Worm (Caenorhabditis elegans) whole organism, L1 larva: ENCODE measurements around the gene grl-13.

Experiments used
- C16A3.4 ChIP-seq: fragments of 150-350 bp; optimal IDR thresholded peaks from 2 replicates; lab custom pipeline; 2014; ENCODE audit warnings: missing biosample characterization, missing genetic modification characterization
- F16B12.6 ChIP-seq: fragments of 150-350 bp; optimal IDR thresholded peaks from 2 replicates; lab custom pipeline; 2014; ENCODE audit warnings: missing biosample characterization, missing genetic modification characterization
- aha-1 ChIP-seq: fragments of 150-350 bp; optimal IDR thresholded peaks from 2 replicates; lab custom pipeline; 2014; ENCODE audit warnings: missing biosample characterization, missing genetic modification characterization
- blmp-1 ChIP-seq: fragments of 150-350 bp; optimal IDR thresholded peaks from 2 replicates; lab custom pipeline; 2014; ENCODE audit warnings: missing biosample characterization, missing genetic modification characterization
- ceh-8 ChIP-seq: fragments of 200-800 bp; sonication (Bioruptor generic); optimal IDR thresholded peaks from 2 replicates; lab custom pipeline; 2018; ENCODE audit warnings: mild to moderate bottlenecking, missing genetic modification characterization, moderate library complexity, missing compliant biosample characterization
- ceh-82 ChIP-seq, 3 experiments: fragments of 150-350 bp in 1 of 3; sonication (generic microtip) in 2 of 3; optimal IDR thresholded peaks; 2 replicates each; lab custom pipeline; 2014 to 2017; ENCODE audit warnings: missing biosample characterization in 3 of 3, missing genetic modification characterization in 3 of 3
- ceh-88 ChIP-seq: fragments of 200-800 bp; sonication (Bioruptor generic); IDR thresholded peaks from 2 replicates; pipeline ENCODE4 v1.3.6; 2022; ENCODE audit warnings: missing genetic modification characterization, missing compliant biosample characterization
- dpl-1 ChIP-seq, 3 experiments: fragments of 150-350 bp in 2 of 3; sonication (generic microtip) in 1 of 3; optimal IDR thresholded peaks; 2 replicates each; lab custom pipeline; 2014 to 2017; ENCODE audit warnings: missing biosample characterization in 3 of 3, missing genetic modification characterization in 3 of 3, missing genetic modification reagents in 3 of 3
- dsc-1 ChIP-seq: sonication (generic microtip); optimal IDR thresholded peaks from 2 replicates; lab custom pipeline; 2016; ENCODE audit warnings: mild to moderate bottlenecking, missing genetic modification characterization, missing compliant biosample characterization
- efl-1 ChIP-seq, 4 experiments: fragments of 150-350 bp; optimal IDR thresholded peaks in 3 of 4; peaks in 1 of 4; 1 replicate in 1 of 4; 2 replicates in 3 of 4; lab custom pipeline; 2014; ENCODE audit warnings: missing biosample characterization in 2 of 4, missing genetic modification characterization in 2 of 4, missing genetic modification reagents in 2 of 4
- efl-3 ChIP-seq: fragments of 200-800 bp; sonication (Bioruptor generic); optimal IDR thresholded peaks from 2 replicates; lab custom pipeline; 2018; ENCODE audit warnings: mild to moderate bottlenecking, missing genetic modification characterization, missing compliant biosample characterization
- egl-13 ChIP-seq: sonication (generic microtip); optimal IDR thresholded peaks from 2 replicates; lab custom pipeline; 2016; ENCODE audit warnings: missing genotype, missing genetic modification reagents, missing genetic modification characterization, missing compliant biosample characterization
- egl-27 ChIP-seq, 2 experiments: fragments of 150-350 bp in 1 of 2; sonication (generic microtip); optimal IDR thresholded peaks; 3 replicates each; lab custom pipeline; 2017 to 2018; ENCODE audit warnings: missing biosample characterization in 2 of 2, missing genetic modification characterization in 2 of 2, missing genetic modification reagents in 2 of 2
- elt-2 ChIP-seq: sonication (generic microtip); optimal IDR thresholded peaks from 2 replicates; lab custom pipeline; 2016; ENCODE audit warnings: missing genetic modification characterization, mild to moderate bottlenecking, inconsistent platforms, missing compliant biosample characterization, missing genetic modification reagents
- elt-3 ChIP-seq, 6 experiments: fragments of 150-350 bp in 1 of 6; sonication (generic microtip); optimal IDR thresholded peaks; 2 replicates each; lab custom pipeline; 2017 to 2018; ENCODE audit warnings: missing biosample characterization in 6 of 6, missing genetic modification characterization in 6 of 6, inconsistent platforms in 1 of 6
- ets-5 ChIP-seq: fragments of 200-800 bp; sonication (Bioruptor generic); IDR thresholded peaks from 2 replicates; pipeline ENCODE4 v1.3.6; 2022; ENCODE audit warnings: missing genetic modification characterization, missing compliant biosample characterization
- fkh-10 ChIP-seq: sonication (generic microtip); optimal IDR thresholded peaks from 2 replicates; lab custom pipeline; 2017; ENCODE audit warnings: missing biosample characterization, missing genetic modification reagents, missing genetic modification characterization
- fkh-8 ChIP-seq: sonication (generic microtip); optimal IDR thresholded peaks from 2 replicates; lab custom pipeline; 2016; ENCODE audit warnings: mild to moderate bottlenecking, missing genetic modification characterization, missing compliant biosample characterization
- grh-1 ChIP-seq: fragments of 200-800 bp; sonication (Bioruptor generic); IDR thresholded peaks from 2 replicates; pipeline ENCODE4 v1.3.6; 2022; ENCODE audit warnings: missing genetic modification reagents, missing genetic modification characterization, missing compliant biosample characterization
- irx-1 ChIP-seq: sonication (generic microtip); optimal IDR thresholded peaks from 2 replicates; lab custom pipeline; 2016; ENCODE audit warnings: missing genetic modification characterization, missing compliant biosample characterization
- isw-1 ChIP-seq: fragments of 200-800 bp; sonication (Bioruptor generic); IDR thresholded peaks from 2 replicates; pipeline ENCODE4 v1.3.6; 2022; ENCODE audit warnings: missing genetic modification characterization, missing compliant biosample characterization
- jun-1 ChIP-seq: fragments of 150-350 bp; optimal IDR thresholded peaks from 2 replicates; lab custom pipeline; 2014; ENCODE audit warnings: missing biosample characterization, missing genetic modification reagents, missing genetic modification characterization
- lin-15B ChIP-seq: fragments of 150-350 bp; sonication (generic microtip); optimal IDR thresholded peaks from 3 replicates; lab custom pipeline; 2014; ENCODE audit warnings: missing biosample characterization, missing genetic modification characterization
- lin-35 ChIP-seq, 2 experiments: fragments of 150-350 bp; optimal IDR thresholded peaks; 2 replicates each; lab custom pipeline; 2014; ENCODE audit warnings: missing biosample characterization in 2 of 2, missing genetic modification characterization in 2 of 2, missing genetic modification reagents in 2 of 2
- lin-39 ChIP-seq: fragments of 150-350 bp; optimal IDR thresholded peaks from 2 replicates; lab custom pipeline; 2014; ENCODE audit warnings: missing biosample characterization, missing genetic modification reagents, missing genetic modification characterization
- lsy-2 ChIP-seq, 2 experiments: fragments of 150-350 bp; optimal IDR thresholded peaks; 2 replicates each; lab custom pipeline; 2014; ENCODE audit warnings: missing biosample characterization in 2 of 2, missing genetic modification characterization in 2 of 2
- mdl-1 ChIP-seq, 2 experiments: fragments of 150-350 bp; optimal IDR thresholded peaks; 2 replicates each; lab custom pipeline; 2014 to 2017; ENCODE audit warnings: missing biosample characterization in 2 of 2, missing genetic modification characterization in 2 of 2, inconsistent platforms in 1 of 2
- mep-1 ChIP-seq: fragments of 150-350 bp; optimal IDR thresholded peaks from 2 replicates; lab custom pipeline; 2014; ENCODE audit warnings: missing biosample characterization, missing genetic modification characterization
- nhr-19 ChIP-seq: fragments of 200-800 bp; sonication (Bioruptor generic); conservative IDR thresholded peaks from 2 replicates; pipeline ENCODE4 v1.3.6; 2022; ENCODE audit warnings: missing genetic modification characterization, missing compliant biosample characterization
- nhr-20 ChIP-seq: sonication (generic microtip); optimal IDR thresholded peaks from 2 replicates; lab custom pipeline; 2016; ENCODE audit warnings: mild to moderate bottlenecking, missing genetic modification characterization, missing compliant biosample characterization
- nhr-28 ChIP-seq: fragments of 150-350 bp; optimal IDR thresholded peaks from 2 replicates; lab custom pipeline; 2014; ENCODE audit warnings: missing biosample characterization, missing genetic modification characterization
- nhr-47 ChIP-seq: sonication (generic microtip); optimal IDR thresholded peaks from 2 replicates; lab custom pipeline; 2016; ENCODE audit warnings: mild to moderate bottlenecking, missing genetic modification characterization, moderate library complexity, missing compliant biosample characterization
- nhr-71 ChIP-seq: sonication (generic microtip); optimal IDR thresholded peaks from 2 replicates; lab custom pipeline; 2016; ENCODE audit warnings: mild to moderate bottlenecking, missing genetic modification characterization, moderate library complexity, missing compliant biosample characterization
- nhr-77 ChIP-seq: fragments of 150-350 bp; optimal IDR thresholded peaks from 2 replicates; lab custom pipeline; 2014; ENCODE audit warnings: missing biosample characterization, missing genetic modification characterization
- nhr-84 ChIP-seq: sonication (generic microtip); optimal IDR thresholded peaks from 2 replicates; lab custom pipeline; 2017; ENCODE audit warnings: missing biosample characterization, missing genetic modification characterization
- nhr-85 ChIP-seq: sonication (generic microtip); peaks from one replicate; lab custom pipeline; 2016; ENCODE audit warnings: missing genetic modification characterization, inconsistent platforms, missing compliant biosample characterization
- nhr-90 ChIP-seq: sonication (generic microtip); optimal IDR thresholded peaks from 2 replicates; lab custom pipeline; 2016; ENCODE audit warnings: mild to moderate bottlenecking, missing genetic modification characterization, missing compliant biosample characterization; ENCODE audit not compliant: poor library complexity
- rnt-1 ChIP-seq: sonication (generic microtip); optimal IDR thresholded peaks from 2 replicates; lab custom pipeline; 2016; ENCODE audit warnings: mild to moderate bottlenecking, missing genetic modification characterization, moderate library complexity, missing compliant biosample characterization
- skn-1 ChIP-seq: fragments of 150-350 bp; optimal IDR thresholded peaks from 2 replicates; lab custom pipeline; 2014; ENCODE audit warnings: missing biosample characterization, missing genetic modification characterization
- snu-23 ChIP-seq: sonication (generic microtip); optimal IDR thresholded peaks from 2 replicates; lab custom pipeline; 2016; ENCODE audit warnings: missing genetic modification characterization, missing compliant biosample characterization
- sptf-1 ChIP-seq: fragments of 150-350 bp; optimal IDR thresholded peaks from 2 replicates; lab custom pipeline; 2014; ENCODE audit warnings: missing biosample characterization, missing genetic modification characterization
- swsn-7 ChIP-seq: sonication (generic microtip); optimal IDR thresholded peaks from 2 replicates; lab custom pipeline; 2016; ENCODE audit warnings: missing genetic modification characterization, missing compliant biosample characterization
- tbx-2 ChIP-seq: sonication (generic microtip); optimal IDR thresholded peaks from 2 replicates; lab custom pipeline; 2016; ENCODE audit warnings: missing genetic modification characterization, missing compliant biosample characterization
- unc-86 ChIP-seq: sonication (generic microtip); optimal IDR thresholded peaks from 2 replicates; lab custom pipeline; 2016; ENCODE audit warnings: missing genetic modification characterization, missing compliant biosample characterization
- unc-98 ChIP-seq: fragments of 200-800 bp; sonication (Bioruptor generic); IDR thresholded peaks from 2 replicates; pipeline ENCODE4 v1.3.6; 2022; ENCODE audit warnings: missing genetic modification characterization, missing compliant biosample characterization
- xbp-1 ChIP-seq: sonication (generic microtip); optimal IDR thresholded peaks from 2 replicates; lab custom pipeline; 2016; ENCODE audit warnings: missing genetic modification characterization, missing compliant biosample characterization
- zip-4 ChIP-seq: fragments of 200-800 bp; sonication (Bioruptor generic); optimal IDR thresholded peaks from 2 replicates; lab custom pipeline; 2018; ENCODE audit warnings: mild to moderate bottlenecking, missing genetic modification characterization, moderate library complexity, missing compliant biosample characterization

grl-13 gene

ce11 chrV:4372986-4373385, 8.6 kb upstream of the grl-13 start:
- TF ChIP-seq mep-1 (tag; lab: Kevin White, UChicago) (no peak), efl-1 (optimal IDR thresholded peaks at IDR 0.05; lab: Kevin White, UChicago) (no peak), efl-1 (GFP tag; optimal IDR thresholded peaks at IDR 0.05 in 1 of 2; lab: Kevin White, UChicago) (peak in 1 of 2 experiments; percentile 89)
- TF ChIP-seq, all 84 proteins: peak for 1

DNA sequence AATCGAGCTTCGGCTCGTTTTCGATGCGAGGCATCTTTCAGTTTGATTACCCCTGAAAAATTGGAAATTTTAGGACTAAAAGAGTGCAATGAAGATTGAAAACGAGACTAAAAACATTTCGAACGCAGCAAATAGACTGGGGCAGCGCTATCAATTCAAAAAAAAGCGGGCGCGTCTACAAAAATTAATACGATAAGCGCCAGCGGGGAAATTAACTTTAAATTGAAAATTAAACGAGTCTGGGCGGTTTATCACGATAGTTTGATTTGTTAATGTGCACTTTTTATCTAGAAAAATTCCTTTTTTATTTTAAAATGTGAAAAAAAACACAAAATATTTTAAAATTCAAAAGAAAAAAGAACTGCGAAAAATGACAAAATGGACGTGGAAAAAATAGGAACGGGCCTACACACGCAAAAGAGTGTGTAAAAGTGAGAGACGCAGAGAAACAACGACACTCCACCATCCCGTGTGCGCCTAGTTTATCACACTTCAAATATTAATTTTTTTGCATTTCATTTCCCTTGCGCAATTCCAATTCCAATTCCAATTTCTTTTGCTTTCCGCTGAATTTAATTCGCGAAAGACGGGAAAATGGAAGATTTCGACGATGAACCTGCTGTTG, 7.0 kb upstream of the grl-13 start, which contains the start of the genes gmpr-1 and fipp-1:
Gene gmpr-1 (minus strand): TSS at position 75 of the 625 bp plus-strand sequence.
Gene fipp-1 (plus strand): TSS at position 499 of the 625 bp plus-strand sequence.
- TF ChIP-seq nhr-20 (tag; lab: Kevin White, UChicago) (peak; percentile 69), isw-1 (GFP tag; lab: Robert Waterston, UW) (peak; percentile 52), grh-1 (peak; percentile 67), ets-5 (GFP tag; lab: Robert Waterston, UW) (no peak), ceh-88 (GFP tag; lab: Robert Waterston, UW) (no peak), aha-1 (tag; lab: Kevin White, UChicago) (no peak), nhr-90 (tag; lab: Kevin White, UChicago) (peak; percentile 78), mep-1 (tag; lab: Kevin White, UChicago) (peak; percentile 74), efl-3 (GFP tag; lab: Kevin White, UChicago) (no peak), xbp-1 (tag; lab: Kevin White, UChicago) (peak; percentile 73), lin-35 (GFP tag; optimal IDR thresholded peaks at IDR 0.05; lab: Kevin White, UChicago) (peak; percentile 67 to 82), skn-1 (tag; lab: Kevin White, UChicago) (peak; percentile 54), egl-13 (tag; lab: Kevin White, UChicago) (peak; percentile 22), nhr-85 (tag; lab: Kevin White, UChicago) (peak; percentile 82), irx-1 (tag; lab: Kevin White, UChicago) (peak; percentile 59), elt-3 (tag; optimal IDR thresholded peaks at IDR 0.05; lab: Kevin White, UChicago) (peak in 2 of 6 experiments; percentile 7 to 54), dsc-1 (tag; lab: Kevin White, UChicago) (peak; percentile 57), F16B12.6 (tag; lab: Kevin White, UChicago) (peak; percentile 31), lin-39 (tag; lab: Kevin White, UChicago) (peak; percentile 69), lsy-2 (tag; optimal IDR thresholded peaks at IDR 0.05; lab: Kevin White, UChicago) (peak; percentile 75 to 78), nhr-71 (tag; lab: Kevin White, UChicago) (peak; percentile 81), dpl-1 (GFP tag; optimal IDR thresholded peaks at IDR 0.05; lab: Kevin White, UChicago) (peak; percentile 64 to 78 (median 73)), mdl-1 (tag; optimal IDR thresholded peaks at IDR 0.05; lab: Kevin White, UChicago) (peak in 1 of 2 experiments; percentile 30), jun-1 (tag; lab: Kevin White, UChicago) (peak; percentile 33), swsn-7 (tag; lab: Kevin White, UChicago) (peak; percentile 77), sptf-1 (tag; lab: Kevin White, UChicago) (no peak), zip-4 (GFP tag; lab: Kevin White, UChicago) (peak; percentile 21), ceh-8 (GFP tag; lab: Kevin White, UChicago) (peak; percentile 38), nhr-77 (tag; lab: Kevin White, UChicago) (no peak), snu-23 (GFP tag; lab: Kevin White, UChicago) (peak; percentile 86), efl-1 (optimal IDR thresholded peaks at IDR 0.05; lab: Kevin White, UChicago) (peak; percentile 83 to 84), efl-1 (GFP tag; optimal IDR thresholded peaks at IDR 0.05 in 1 of 2; lab: Kevin White, UChicago) (peak; percentile 77 to 97), lin-15B (tag; lab: Kevin White, UChicago) (peak; percentile 57), nhr-28 (no peak), elt-2 (tag; lab: Kevin White, UChicago) (peak; percentile 22), fkh-10 (GFP tag; lab: Kevin White, UChicago) (no peak), unc-98 (no peak), nhr-47 (tag; lab: Kevin White, UChicago) (peak; percentile 80), C16A3.4 (peak; percentile 55), tbx-2 (peak; percentile 71), nhr-19 (GFP tag; lab: Robert Waterston, UW) (peak; percentile 70), blmp-1 (tag; lab: Kevin White, UChicago) (peak; percentile 33), ceh-82 (tag; optimal IDR thresholded peaks at IDR 0.05; lab: Kevin White, UChicago) (peak; percentile 33 to 71 (median 45)), egl-27 (tag; optimal IDR thresholded peaks at IDR 0.05; lab: Kevin White, UChicago) (no peak), fkh-8 (peak; percentile 1), unc-86 (tag; lab: Kevin White, UChicago) (peak; percentile 67), rnt-1 (tag; lab: Kevin White, UChicago) (peak; percentile 74), nhr-84 (no peak)
- TF ChIP-seq, all 84 proteins: peak for 36
